Worm (Caenorhabditis elegans) whole organism, late embryonic: ENCODE results near the gene ZK643.6.

Experiments
- K02D7.2 ChIP-seq: sonication (generic microtip); optimal IDR thresholded peaks from 2 replicates; lab custom pipeline; 2017; ENCODE audit warnings: mild to moderate bottlenecking, missing genetic modification characterization, missing compliant biosample characterization
- K09A11.1 ChIP-seq: sonication (generic microtip); optimal IDR thresholded peaks from 2 replicates; lab custom pipeline; 2017; ENCODE audit warnings: antibody characterized with exemption, mild to moderate bottlenecking, missing genetic modification characterization, missing compliant biosample characterization; ENCODE audit not compliant: insufficient read depth
- T23F11.4 ChIP-seq: fragments of 200-800 bp; sonication (Bioruptor generic); optimal IDR thresholded peaks from 2 replicates; lab custom pipeline; 2018; ENCODE audit warnings: mild to moderate bottlenecking, missing genetic modification characterization, missing compliant biosample characterization
- ahr-1 ChIP-seq: sonication (generic microtip); optimal IDR thresholded peaks from 2 replicates; lab custom pipeline; 2016; ENCODE audit warnings: missing genetic modification characterization, missing compliant biosample characterization
- ceh-14 ChIP-seq: sonication (generic microtip); optimal IDR thresholded peaks from 2 replicates; lab custom pipeline; 2016; ENCODE audit warnings: missing genotype, missing genetic modification characterization, missing compliant biosample characterization
- ceh-18 ChIP-seq: sonication (generic microtip); optimal IDR thresholded peaks from 2 replicates; lab custom pipeline; 2016; ENCODE audit warnings: missing genetic modification characterization, missing compliant biosample characterization
- ceh-22 ChIP-seq: sonication (generic microtip); optimal IDR thresholded peaks from 2 replicates; lab custom pipeline; 2017; ENCODE audit warnings: missing biosample characterization, missing genetic modification characterization
- ceh-24 ChIP-seq: sonication (generic microtip); optimal IDR thresholded peaks from 2 replicates; lab custom pipeline; 2016; ENCODE audit warnings: mild to moderate bottlenecking, missing genetic modification characterization, missing compliant biosample characterization
- ceh-31 ChIP-seq: sonication (generic microtip); optimal IDR thresholded peaks from 2 replicates; lab custom pipeline; 2016; ENCODE audit warnings: missing genetic modification characterization, missing compliant biosample characterization
- ceh-34 ChIP-seq: sonication (generic microtip); optimal IDR thresholded peaks from 2 replicates; lab custom pipeline; 2016; ENCODE audit warnings: mild to moderate bottlenecking, missing genetic modification characterization, missing compliant biosample characterization
- ceh-45 ChIP-seq: fragments of 200-800 bp; sonication (Bioruptor generic); IDR thresholded peaks from 2 replicates; pipeline ENCODE4 v1.3.6; 2022; ENCODE audit warnings: missing genetic modification reagents, missing genetic modification characterization, missing compliant biosample characterization
- ceh-48 ChIP-seq: sonication (generic microtip); optimal IDR thresholded peaks from 2 replicates; lab custom pipeline; 2016; ENCODE audit warnings: missing genetic modification characterization, inconsistent platforms, missing compliant biosample characterization
- ceh-6 ChIP-seq: fragments of 200-800 bp; sonication (Bioruptor generic); optimal IDR thresholded peaks from 2 replicates; lab custom pipeline; 2018; ENCODE audit warnings: mild to moderate bottlenecking, missing genetic modification characterization, missing compliant biosample characterization
- ceh-9 ChIP-seq: sonication (generic microtip); optimal IDR thresholded peaks from 2 replicates; lab custom pipeline; 2016; ENCODE audit warnings: mild to moderate bottlenecking, missing genetic modification characterization, inconsistent platforms, missing compliant biosample characterization
- che-1 ChIP-seq: sonication (generic microtip); optimal IDR thresholded peaks from 2 replicates; lab custom pipeline; 2016; ENCODE audit warnings: mild to moderate bottlenecking, missing genetic modification characterization, missing compliant biosample characterization
- dmd-4 ChIP-seq: sonication (generic microtip); optimal IDR thresholded peaks from 2 replicates; lab custom pipeline; 2016; ENCODE audit warnings: borderline replicate concordance, missing genetic modification characterization, missing compliant biosample characterization
- dve-1 ChIP-seq: sonication (generic microtip); optimal IDR thresholded peaks from 2 replicates; lab custom pipeline; 2017; ENCODE audit warnings: antibody characterized with exemption, mild to moderate bottlenecking, missing genetic modification characterization, missing compliant biosample characterization
- elt-2 ChIP-seq: sonication (generic microtip); optimal IDR thresholded peaks from 2 replicates; lab custom pipeline; 2016; ENCODE audit warnings: missing genetic modification reagents, missing genetic modification characterization, missing compliant biosample characterization
- ets-4 ChIP-seq: sonication (generic microtip); optimal IDR thresholded peaks from 2 replicates; lab custom pipeline; 2016; ENCODE audit warnings: missing genetic modification characterization, missing compliant biosample characterization
- fkh-10 ChIP-seq: fragments of 150-350 bp; optimal IDR thresholded peaks from 2 replicates; lab custom pipeline; 2014; ENCODE audit warnings: missing biosample characterization, missing genetic modification reagents, missing genetic modification characterization
- gmeb-2 ChIP-seq: sonication (generic microtip); optimal IDR thresholded peaks from 2 replicates; lab custom pipeline; 2016; ENCODE audit warnings: missing genetic modification characterization, inconsistent platforms, missing compliant biosample characterization
- hlh-6 ChIP-seq: sonication (generic microtip); optimal IDR thresholded peaks from 2 replicates; lab custom pipeline; 2016; ENCODE audit warnings: missing genotype, missing genetic modification characterization, missing compliant biosample characterization
- hlh-8 ChIP-seq: sonication (generic microtip); optimal IDR thresholded peaks from 2 replicates; lab custom pipeline; 2016; ENCODE audit warnings: missing genotype, missing genetic modification characterization, missing compliant biosample characterization
- madf-2 ChIP-seq: sonication (generic microtip); optimal IDR thresholded peaks from 2 replicates; lab custom pipeline; 2017; ENCODE audit warnings: missing genetic modification characterization, missing compliant biosample characterization
- mec-3 ChIP-seq: sonication (generic microtip); optimal IDR thresholded peaks from 2 replicates; lab custom pipeline; 2016; ENCODE audit warnings: borderline replicate concordance, missing genetic modification characterization, missing compliant biosample characterization
- nfya-1 ChIP-seq: sonication (generic microtip); optimal IDR thresholded peaks from 2 replicates; lab custom pipeline; 2017; ENCODE audit warnings: missing genetic modification characterization, mild to moderate bottlenecking, missing compliant biosample characterization, antibody characterized with exemption, moderate library complexity
- npax-4 ChIP-seq: sonication (generic microtip); optimal IDR thresholded peaks from 2 replicates; lab custom pipeline; 2016; ENCODE audit warnings: missing genetic modification characterization, missing compliant biosample characterization
- odd-2 ChIP-seq: sonication (generic microtip); optimal IDR thresholded peaks from 2 replicates; lab custom pipeline; 2017; ENCODE audit warnings: antibody characterized with exemption, mild to moderate bottlenecking, missing genetic modification characterization, missing compliant biosample characterization
- pax-1 ChIP-seq: fragments of 150-350 bp; optimal IDR thresholded peaks from 2 replicates; lab custom pipeline; 2014; ENCODE audit warnings: missing biosample characterization, missing genetic modification characterization
- pha-2 ChIP-seq: sonication (generic microtip); optimal IDR thresholded peaks from 2 replicates; lab custom pipeline; 2017; ENCODE audit warnings: mild to moderate bottlenecking, missing genetic modification characterization, missing compliant biosample characterization
- pha-4 ChIP-seq: fragments of 150-350 bp; optimal IDR thresholded peaks from 2 replicates; lab custom pipeline; 2018; ENCODE audit warnings: missing biosample characterization, missing genetic modification reagents, missing genetic modification characterization
- pqm-1 ChIP-seq: sonication (generic microtip); optimal IDR thresholded peaks from 2 replicates; lab custom pipeline; 2016; ENCODE audit warnings: missing genetic modification characterization, missing compliant biosample characterization
- pros-1 ChIP-seq: fragments of 150-350 bp; optimal IDR thresholded peaks from 2 replicates; lab custom pipeline; 2014; ENCODE audit warnings: missing biosample characterization, missing genetic modification reagents, missing genetic modification characterization
- ref-2 ChIP-seq: sonication (generic microtip); optimal IDR thresholded peaks from 2 replicates; lab custom pipeline; 2016; ENCODE audit warnings: missing genetic modification characterization, missing compliant biosample characterization
- rnt-1 ChIP-seq: sonication (generic microtip); optimal IDR thresholded peaks from 2 replicates; lab custom pipeline; 2016; ENCODE audit warnings: missing genetic modification characterization, missing compliant biosample characterization
- sdc-2 ChIP-seq: sonication (generic microtip); optimal IDR thresholded peaks from 2 replicates; lab custom pipeline; 2016; ENCODE audit warnings: missing genotype, missing genetic modification characterization, missing compliant biosample characterization
- sox-2 ChIP-seq: fragments of 200-800 bp; sonication (Bioruptor generic); IDR thresholded peaks from 2 replicates; pipeline ENCODE4 v1.3.6; 2022; ENCODE audit warnings: missing genetic modification reagents, missing genetic modification characterization, missing compliant biosample characterization
- syd-9 ChIP-seq: sonication (generic microtip); optimal IDR thresholded peaks from 2 replicates; lab custom pipeline; 2016; ENCODE audit warnings: mild to moderate bottlenecking, missing genetic modification characterization, moderate library complexity, missing compliant biosample characterization
- tbx-2 ChIP-seq: sonication (generic microtip); optimal IDR thresholded peaks from 2 replicates; lab custom pipeline; 2016; ENCODE audit warnings: missing genetic modification characterization, missing compliant biosample characterization
- tbx-7 ChIP-seq: sonication (generic microtip); optimal IDR thresholded peaks from 2 replicates; lab custom pipeline; 2016; ENCODE audit warnings: missing genotype, missing genetic modification characterization, missing compliant biosample characterization
- ttx-3 ChIP-seq: sonication (generic microtip); optimal IDR thresholded peaks from 2 replicates; lab custom pipeline; 2016; ENCODE audit warnings: missing genetic modification reagents, missing genetic modification characterization, missing compliant biosample characterization
- unc-3 ChIP-seq, 2 experiments: fragments of 200-800 bp in 1 of 2; sonication (Bioruptor generic) in 1 of 2; sonication (generic microtip) in 1 of 2; conservative IDR thresholded peaks in 1 of 2; optimal IDR thresholded peaks in 1 of 2; 2 replicates each; pipeline versions ENCODE4 v1.3.6 to Lab custom; 2016 to 2022; ENCODE audit warnings: missing compliant biosample characterization in 2 of 2, missing genetic modification characterization in 2 of 2, missing genetic modification reagents in 1 of 2
- unc-42 ChIP-seq: sonication (generic microtip); optimal IDR thresholded peaks from 2 replicates; lab custom pipeline; 2016; ENCODE audit warnings: missing genotype, missing genetic modification characterization, missing compliant biosample characterization
- unc-55 ChIP-seq: sonication (generic microtip); optimal IDR thresholded peaks from 2 replicates; lab custom pipeline; 2017; ENCODE audit warnings: missing biosample characterization, missing genetic modification reagents, missing genetic modification characterization
- ztf-16 ChIP-seq: sonication (generic microtip); optimal IDR thresholded peaks from 2 replicates; lab custom pipeline; 2017; ENCODE audit warnings: missing genetic modification characterization, missing compliant biosample characterization

The ZK643.6 gene

ce11 chrIII:8960664-8961063 lies at the start of gene ZK643.6:
Gene ZK643.6 (minus strand): TSS chrIII:8960764.
- TF ChIP-seq tbx-7 (tag; lab: Kevin White, UChicago) (no peak), sdc-2 (no peak), ceh-48 (tag; lab: Kevin White, UChicago) (no peak), ceh-18 (tag; lab: Kevin White, UChicago) (no peak), pax-1 (no peak), ceh-22 (tag; lab: Kevin White, UChicago) (no peak), npax-4 (tag; lab: Kevin White, UChicago) (no peak), hlh-8 (tag; lab: Kevin White, UChicago) (no peak), ceh-14 (tag; lab: Kevin White, UChicago) (no peak), odd-2 (tag; lab: Kevin White, UChicago) (no peak), ttx-3 (tag; lab: Kevin White, UChicago) (no peak), sox-2 (GFP tag; lab: Robert Waterston, UW) (no peak), ceh-45 (no peak), unc-42 (tag; lab: Kevin White, UChicago) (no peak), pros-1 (tag; lab: Kevin White, UChicago) (no peak), rnt-1 (tag; lab: Kevin White, UChicago) (no peak), madf-2 (tag; lab: Kevin White, UChicago) (no peak), che-1 (tag; lab: Kevin White, UChicago) (no peak), ceh-9 (tag; lab: Kevin White, UChicago) (no peak)

- TF ChIP-seq syd-9 (tag; lab: Kevin White, UChicago): no peak
- TF ChIP-seq pros-1 (tag; lab: Kevin White, UChicago): no peak
- no peak for TF ChIP-seq hlh-6 (tag; lab: Kevin White, UChicago)
- TF ChIP-seq unc-55 (GFP tag; lab: Kevin White, UChicago): peak; percentile 59
- TF ChIP-seq ceh-31 (tag; lab: Kevin White, UChicago): peak; percentile 39
- no peak for TF ChIP-seq ceh-18 (tag; lab: Kevin White, UChicago)
- no peak for TF ChIP-seq rnt-1 (tag; lab: Kevin White, UChicago)
- TF ChIP-seq nfya-1 (tag; lab: Kevin White, UChicago): peak; percentile 27
- TF ChIP-seq, all 69 proteins: peak for 3
Measured at ce11 chrIII:9010047-9010446, 49.5 kb upstream of the ZK643.6 start, which contains the start of gene F59B2.8. Gene F59B2.8 (minus strand): TSS chrIII:9010197.

- TF ChIP-seq T23F11.4 (GFP tag; lab: Kevin White, UChicago) (peak; percentile 28), pqm-1 (tag; lab: Kevin White, UChicago) (no peak), K02D7.2 (tag; lab: Kevin White, UChicago) (no peak), mec-3 (tag; lab: Kevin White, UChicago) (no peak), odd-2 (tag; lab: Kevin White, UChicago) (no peak), sox-2 (GFP tag; lab: Robert Waterston, UW) (no peak; the same call in 1 of the 2 replicates), pha-4 (tag; lab: Kevin White, UChicago) (no peak), npax-4 (tag; lab: Kevin White, UChicago) (no peak), ahr-1 (no peak), K09A11.1 (tag; lab: Kevin White, UChicago) (no peak), hlh-6 (tag; lab: Kevin White, UChicago) (no peak), syd-9 (tag; lab: Kevin White, UChicago) (peak; percentile 87), unc-3 (GFP tag; conservative IDR thresholded peaks at IDR 0.05; lab: Robert Waterston, UW) (no peak), unc-3 (tag; optimal IDR thresholded peaks at IDR 0.05; lab: Kevin White, UChicago) (no peak), ceh-34 (tag; lab: Kevin White, UChicago) (no peak), che-1 (tag; lab: Kevin White, UChicago) (no peak), fkh-10 (GFP tag; lab: Kevin White, UChicago) (no peak), hlh-8 (tag; lab: Kevin White, UChicago) (no peak), ceh-24 (tag; lab: Kevin White, UChicago) (no peak), pha-2 (no peak), ets-4 (tag; lab: Kevin White, UChicago) (no peak), ref-2 (peak; percentile 15), dmd-4 (tag; lab: Kevin White, UChicago) (no peak), ztf-16 (no peak), pros-1 (tag; lab: Kevin White, UChicago) (no peak), gmeb-2 (tag; lab: Kevin White, UChicago) (no peak), dve-1 (tag; lab: Kevin White, UChicago) (peak; percentile 8), unc-55 (GFP tag; lab: Kevin White, UChicago) (peak; percentile 85), ceh-18 (tag; lab: Kevin White, UChicago) (peak; percentile 25), tbx-2 (tag; lab: Kevin White, UChicago) (peak; percentile 46), elt-2 (peak; percentile 39), ceh-6 (GFP tag; lab: Kevin White, UChicago) (no peak)
Measured at ce11 chrIII:9007183-9007582, 46.6 kb upstream of the ZK643.6 start.
